Worm (Caenorhabditis elegans) whole organism, mixed stage, embryonic: ENCODE measurements around the gene R05D3.12.
"Not testable (repeated sequence)": the region's sequence is repeated elsewhere in the genome, so short reads cannot be mapped to it uniquely, and the experiment has no call there.

Experiments
- M03D4.4 ChIP-seq: sonication (generic microtip); optimal IDR thresholded peaks from 2 replicates; lab custom pipeline; 2017; ENCODE audit warnings: mild to moderate bottlenecking, missing genetic modification characterization, missing compliant biosample characterization
- bed-3 ChIP-seq: fragments of 200-800 bp; sonication (Bioruptor generic); optimal IDR thresholded peaks from 3 replicates; lab custom pipeline; 2018; ENCODE audit warnings: mild to moderate bottlenecking, missing genetic modification characterization, moderate library complexity, missing compliant biosample characterization
- blmp-1 ChIP-seq: fragments of 150-350 bp; optimal IDR thresholded peaks from 2 replicates; lab custom pipeline; 2014; ENCODE audit warnings: missing biosample characterization, missing genetic modification characterization
- ceh-39 ChIP-seq: fragments of 150-350 bp; optimal IDR thresholded peaks from 2 replicates; lab custom pipeline; 2014; ENCODE audit warnings: missing biosample characterization, missing genetic modification characterization
- ceh-43 ChIP-seq: fragments of 200-800 bp; sonication (Bioruptor generic); optimal IDR thresholded peaks from 2 replicates; lab custom pipeline; 2018; ENCODE audit warnings: mild to moderate bottlenecking, missing genetic modification characterization, moderate library complexity, missing compliant biosample characterization
- ces-1 ChIP-seq: fragments of 150-350 bp; optimal IDR thresholded peaks from 2 replicates; lab custom pipeline; 2014; ENCODE audit warnings: missing biosample characterization, missing genetic modification reagents, missing genetic modification characterization
- drap-1 ChIP-seq: fragments of 200-800 bp; sonication (Bioruptor generic); optimal IDR thresholded peaks from 3 replicates; lab custom pipeline; 2018; ENCODE audit warnings: mild to moderate bottlenecking, missing genetic modification characterization, missing compliant biosample characterization
- elt-3 ChIP-seq: fragments of 150-350 bp; optimal IDR thresholded peaks from 2 replicates; lab custom pipeline; 2014; ENCODE audit warnings: missing biosample characterization, missing genetic modification characterization
- flh-1 ChIP-seq: fragments of 200-800 bp; sonication (Bioruptor generic); optimal IDR thresholded peaks from 2 replicates; lab custom pipeline; 2018; ENCODE audit warnings: mild to moderate bottlenecking, missing genetic modification characterization, moderate library complexity, missing compliant biosample characterization
- ham-2 ChIP-seq: fragments of 200-800 bp; sonication (Bioruptor generic); optimal IDR thresholded peaks from 2 replicates; lab custom pipeline; 2018; ENCODE audit warnings: mild to moderate bottlenecking, missing genetic modification characterization, missing compliant biosample characterization
- lin-32 ChIP-seq: fragments of 200-800 bp; sonication (Bioruptor generic); optimal IDR thresholded peaks from 2 replicates; lab custom pipeline; 2018; ENCODE audit warnings: mild to moderate bottlenecking, missing genetic modification characterization, missing compliant biosample characterization
- lsy-2 ChIP-seq: fragments of 150-350 bp; optimal IDR thresholded peaks from 2 replicates; lab custom pipeline; 2014; ENCODE audit warnings: missing biosample characterization, missing genetic modification characterization
- mab-5 ChIP-seq: fragments of 150-350 bp; optimal IDR thresholded peaks from 2 replicates; lab custom pipeline; 2014; ENCODE audit warnings: missing biosample characterization, missing genetic modification characterization
- mep-1 ChIP-seq: fragments of 150-350 bp; optimal IDR thresholded peaks from 2 replicates; lab custom pipeline; 2017; ENCODE audit warnings: missing biosample characterization, missing genetic modification reagents, missing genetic modification characterization, inconsistent platforms
- mls-2 ChIP-seq: sonication (generic microtip); optimal IDR thresholded peaks from 2 replicates; lab custom pipeline; 2016; ENCODE audit warnings: mild to moderate bottlenecking, missing genetic modification characterization, moderate library complexity, missing compliant biosample characterization
- nhr-12 ChIP-seq: fragments of 150-350 bp; optimal IDR thresholded peaks from 2 replicates; lab custom pipeline; 2014; ENCODE audit warnings: missing biosample characterization, missing genetic modification characterization
- nhr-2 ChIP-seq: fragments of 150-350 bp; optimal IDR thresholded peaks from 2 replicates; lab custom pipeline; 2014; ENCODE audit warnings: missing biosample characterization, missing genetic modification characterization
- nhr-237 ChIP-seq: fragments of 150-350 bp; optimal IDR thresholded peaks from 2 replicates; lab custom pipeline; 2014; ENCODE audit warnings: missing biosample characterization, missing genetic modification characterization
- nhr-28 ChIP-seq: fragments of 150-350 bp; optimal IDR thresholded peaks from 2 replicates; lab custom pipeline; 2014; ENCODE audit warnings: missing biosample characterization, missing genetic modification characterization
- sem-2 ChIP-seq: fragments of 200-800 bp; sonication (Bioruptor generic); optimal IDR thresholded peaks from 2 replicates; lab custom pipeline; 2018; ENCODE audit warnings: mild to moderate bottlenecking, missing genetic modification characterization, missing compliant biosample characterization
- tbx-8 ChIP-seq: fragments of 200-800 bp; sonication (Bioruptor generic); optimal IDR thresholded peaks from 2 replicates; lab custom pipeline; 2018; ENCODE audit warnings: mild to moderate bottlenecking, missing genetic modification characterization, moderate library complexity, missing compliant biosample characterization
- unc-120 ChIP-seq: sonication (generic microtip); optimal IDR thresholded peaks from 2 replicates; lab custom pipeline; 2017; ENCODE audit warnings: missing genetic modification characterization, missing compliant biosample characterization; ENCODE audit not compliant: poor library complexity, severe bottlenecking
- ztf-11 ChIP-seq: fragments of 150-350 bp; optimal IDR thresholded peaks from 2 replicates; lab custom pipeline; 2014; ENCODE audit warnings: missing biosample characterization, missing genetic modification characterization

Gene R05D3.12

DNA sequence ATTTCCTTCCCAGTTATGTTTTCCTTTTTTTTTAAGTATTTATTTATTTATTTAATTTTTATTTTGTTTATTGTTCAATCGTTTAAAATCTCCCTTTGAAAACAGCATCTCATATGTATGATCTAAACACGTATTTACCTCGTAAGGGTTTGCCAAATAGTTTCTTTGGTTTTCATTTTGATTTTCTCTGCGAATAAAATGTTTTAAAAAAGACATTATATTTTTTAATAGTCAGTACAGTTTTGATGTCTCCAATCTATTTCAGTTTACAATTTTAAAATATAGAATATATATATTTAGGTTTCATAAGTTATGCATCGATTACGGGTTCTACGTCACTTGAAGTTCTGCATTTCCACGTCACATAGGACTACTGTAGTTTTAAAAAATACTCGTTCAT is at the start of gene R05D3.12:
Gene R05D3.12 (plus strand): TSS at position 301 of the 400 bp plus-strand sequence.
- TF ChIP-seq nhr-12 (tag; lab: Kevin White, UChicago) (no peak), tbx-8 (GFP tag; lab: Kevin White, UChicago) (no peak), nhr-2 (tag; lab: Kevin White, UChicago) (no peak), flh-1 (GFP tag; lab: Kevin White, UChicago) (no peak), blmp-1 (tag; lab: Kevin White, UChicago) (no peak), nhr-28 (tag; lab: Kevin White, UChicago) (no peak), unc-120 (tag; lab: Kevin White, UChicago) (no peak), lin-32 (GFP tag; lab: Kevin White, UChicago) (no peak), ceh-43 (GFP tag; lab: Kevin White, UChicago) (no peak), mab-5 (tag; lab: Kevin White, UChicago) (no peak)

DNA sequence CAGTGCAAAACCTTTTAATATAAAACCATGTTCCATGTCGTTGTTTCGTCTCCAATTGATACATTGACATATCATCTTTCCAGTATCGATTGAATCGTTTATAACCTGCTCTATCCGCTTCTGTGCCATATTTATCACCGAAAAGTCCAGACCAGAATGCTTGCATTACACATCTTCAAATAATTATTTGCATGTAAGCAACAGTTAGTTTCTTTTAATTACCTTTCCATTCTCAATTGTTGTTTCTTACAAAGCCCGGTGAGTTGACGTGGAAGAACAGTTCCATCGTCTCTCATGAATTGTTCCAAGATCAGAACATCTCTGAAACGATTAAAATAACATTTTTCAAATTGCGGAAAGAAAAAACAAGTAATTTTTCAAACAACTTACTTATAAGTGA is 49.5 kb upstream of the R05D3.12 start, which contains the start of gene iglr-2:
Gene iglr-2 (minus strand): TSS at position 101 of the 400 bp plus-strand sequence.
- TF ChIP-seq M03D4.4 (tag; lab: Kevin White, UChicago) = no peak
- no peak for TF ChIP-seq lsy-2
- no peak for TF ChIP-seq flh-1 (GFP tag; lab: Kevin White, UChicago)
- no peak for TF ChIP-seq ham-2
- no peak for TF ChIP-seq mls-2 (tag; lab: Kevin White, UChicago)
- no peak for TF ChIP-seq tbx-8 (GFP tag; lab: Kevin White, UChicago)
- TF ChIP-seq mab-5 (tag; lab: Kevin White, UChicago) = no peak
- TF ChIP-seq elt-3 (tag; lab: Kevin White, UChicago) = no peak

DNA sequence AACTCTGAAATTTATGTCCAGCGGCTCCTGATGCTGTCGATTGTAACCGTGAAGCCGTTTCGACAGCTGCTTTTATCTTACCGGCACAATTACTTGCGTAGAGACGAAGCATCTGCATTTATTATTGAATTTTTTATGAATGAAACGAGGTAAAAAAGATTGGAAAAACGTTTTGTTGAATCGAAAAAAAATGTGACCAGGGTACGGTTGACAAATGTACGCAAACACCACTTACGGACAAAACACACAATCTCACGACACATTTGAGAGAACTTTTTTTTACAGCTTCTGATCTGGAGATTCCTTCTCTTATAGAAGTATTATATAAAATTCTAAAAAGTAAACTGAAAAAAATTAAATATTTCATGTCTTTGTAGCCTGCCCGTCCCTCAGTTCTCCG is 49.0 kb upstream of the R05D3.12 start, which contains the start of the genes mrps-18A and ZC262.2:
Gene mrps-18A (minus strand): TSS at position 141 of the 400 bp plus-strand sequence.
Gene ZC262.2 (plus strand): TSS at position 284 of the 400 bp plus-strand sequence.
- TF ChIP-seq lsy-2 (peak; percentile 95), nhr-237 (no peak), ces-1 (GFP tag; lab: Kevin White, UChicago) (peak; percentile 4)

- TF ChIP-seq mep-1 = no peak
- no peak for TF ChIP-seq drap-1
- TF ChIP-seq nhr-12 (tag; lab: Kevin White, UChicago) = no peak
Measured at ce11 chrIII:8334432-8334831, 46.3 kb upstream of the R05D3.12 start, which contains the start of gene ZC262.4. Gene ZC262.4 (minus strand): TSS chrIII:8334532.

- not testable (repeated sequence) for TF ChIP-seq ceh-39 (tag; lab: Kevin White, UChicago); ces-1 (GFP tag; lab: Kevin White, UChicago); ztf-11
Measured at ce11 chrIII:8339372-8339771, 41.4 kb upstream of the R05D3.12 start, which contains the start of gene clc-28. Gene clc-28 (minus strand): TSS chrIII:8339472.

DNA sequence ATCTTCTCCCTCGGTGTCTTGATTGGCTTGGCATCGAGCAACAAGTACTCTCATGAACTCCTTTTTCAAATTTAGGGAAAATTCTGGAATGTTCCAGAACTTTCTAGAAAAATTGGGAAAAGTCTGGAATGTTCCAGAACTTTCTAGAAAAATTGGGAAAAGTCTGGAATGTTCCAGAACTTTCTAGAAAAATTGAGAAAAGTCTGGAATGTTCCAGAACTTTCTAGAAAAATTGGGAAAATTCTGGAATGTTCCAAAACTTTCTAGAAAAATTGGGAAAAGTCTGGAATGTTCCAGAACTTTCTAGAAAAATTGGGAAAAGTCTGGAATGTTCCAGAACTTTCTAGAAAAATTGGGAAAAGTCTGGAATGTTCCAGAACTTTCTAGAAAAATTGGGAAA is 36.5 kb upstream of the R05D3.12 start, which contains the start of gene ZC262.7:
Gene ZC262.7 (minus strand): TSS at position 54 of the 400 bp plus-strand sequence.
- TF ChIP-seq sem-2 (GFP tag; lab: Kevin White, UChicago); mab-5 (tag; lab: Kevin White, UChicago); bed-3 (GFP tag; lab: Kevin White, UChicago): not testable (repeated sequence)
- TF ChIP-seq, all 35 proteins: peak for 0; not testable (repeated sequence) for 35

ce11 chrIII:8347822-8348221 is 32.9 kb upstream of the R05D3.12 start, which contains the start of gene clc-29:
Gene clc-29 (minus strand): TSS chrIII:8347922.
- not testable (repeated sequence) for TF ChIP-seq lin-32 (GFP tag; lab: Kevin White, UChicago); mab-5 (tag; lab: Kevin White, UChicago); tbx-8 (GFP tag; lab: Kevin White, UChicago)
- TF ChIP-seq, all 35 proteins: peak for 0; not testable (repeated sequence) for 35
